Fruit fly (Drosophila melanogaster) whole organism, embryonic: ENCODE measurements around the gene CkIIalpha-i3.

Experiments used
- CG11504 ChIP-seq: fragments of 200-800 bp; sonication (Bioruptor generic); optimal IDR thresholded peaks from 3 replicates; lab custom pipeline; 2019; ENCODE audit warnings: missing biosample characterization, mild to moderate bottlenecking, missing genetic modification characterization, moderate library complexity
- CG12299 ChIP-seq: fragments of 200-800 bp; sonication (Bioruptor generic); optimal IDR thresholded peaks from 2 replicates; lab custom pipeline; 2018; ENCODE audit warnings: missing biosample characterization, mild to moderate bottlenecking, missing genetic modification characterization
- CG33557 ChIP-seq: fragments of 200-800 bp; sonication (Bioruptor generic); optimal IDR thresholded peaks from 2 replicates; lab custom pipeline; 2019; ENCODE audit warnings: missing biosample characterization, mild to moderate bottlenecking, missing genetic modification characterization, moderate library complexity
- CG4424 ChIP-seq: fragments of 200-800 bp; sonication (Bioruptor generic); optimal IDR thresholded peaks from 3 replicates; lab custom pipeline; 2016; ENCODE audit warnings: missing biosample characterization, missing genetic modification characterization
- CG6683 ChIP-seq: fragments of 200-800 bp; sonication (Bioruptor generic); optimal IDR thresholded peaks from 2 replicates; lab custom pipeline; 2017; ENCODE audit warnings: missing biosample characterization, mild to moderate bottlenecking, missing genetic modification characterization, missing genetic modification reagents
- CkIIα-i1 ChIP-seq: fragments of 200-800 bp; sonication (Bioruptor generic); IDR thresholded peaks from 2 replicates; pipeline ENCODE4 v1.3.6; 2022; ENCODE audit warnings: missing biosample characterization, missing genetic modification characterization
- Deaf1 ChIP-seq: fragments of 200-800 bp; optimal IDR thresholded peaks from 3 replicates; lab custom pipeline; 2019; ENCODE audit warnings: missing biosample characterization, mild to moderate bottlenecking, missing genetic modification characterization, moderate library complexity
- Dref ChIP-seq: fragments of 200-800 bp; sonication (Bioruptor generic); IDR thresholded peaks from 2 replicates; pipeline ENCODE4 v1.3.6; 2022; ENCODE audit warnings: missing biosample characterization, missing genetic modification characterization
- H2.0 ChIP-seq: fragments of 200-800 bp; sonication (Bioruptor generic); IDR thresholded peaks from 2 replicates; pipeline ENCODE4 v1.3.6; 2022; ENCODE audit warnings: missing biosample characterization, missing genetic modification characterization
- HHEX ChIP-seq: fragments of 200-800 bp; sonication (Bioruptor generic); optimal IDR thresholded peaks from 3 replicates; lab custom pipeline; 2017; ENCODE audit warnings: missing biosample characterization, mild to moderate bottlenecking, missing genetic modification characterization, missing genetic modification reagents
- Hr39 ChIP-seq: fragments of >200 bp; optimal IDR thresholded peaks from 2 replicates; lab custom pipeline; 2017
- Hr78 ChIP-seq, 2 experiments: fragments of 200-800 bp in 1 of 2; fragments of >200 bp in 1 of 2; sonication (Bioruptor generic) in 1 of 2; optimal IDR thresholded peaks; 2 replicates each; lab custom pipeline; 2017 to 2019; ENCODE audit warnings: missing biosample characterization in 2 of 2, missing genetic modification characterization in 2 of 2, mild to moderate bottlenecking in 1 of 2, moderate library complexity in 1 of 2
- Nf-YB ChIP-seq: fragments of 200-800 bp; sonication (Bioruptor generic); optimal IDR thresholded peaks from 3 replicates; lab custom pipeline; 2019; ENCODE audit warnings: missing biosample characterization, mild to moderate bottlenecking, missing genetic modification characterization, moderate library complexity
- Opbp ChIP-seq: fragments of 200-800 bp; sonication (Bioruptor generic); IDR thresholded peaks from 3 replicates; pipeline ENCODE4 v1.3.6; 2022; ENCODE audit warnings: missing biosample characterization, missing genetic modification characterization; ENCODE audit not compliant: partially characterized antibody
- Poxn ChIP-seq: fragments of 200-800 bp; sonication (Bioruptor generic); IDR thresholded peaks from 2 replicates; pipeline ENCODE4 v1.3.6; 2022; ENCODE audit warnings: missing biosample characterization, missing genetic modification characterization
- Scr ChIP-seq: fragments of 200-800 bp; sonication (Bioruptor generic); IDR thresholded peaks from 2 replicates; pipeline ENCODE4 v1.3.6; 2022; ENCODE audit warnings: missing biosample characterization, missing genetic modification characterization; ENCODE audit not compliant: partially characterized antibody
- Sin3A ChIP-seq: fragments of >200 bp; optimal IDR thresholded peaks from 2 replicates; lab custom pipeline; 2018
- Tbp ChIP-seq: fragments of >200 bp; optimal IDR thresholded peaks from 2 replicates; lab custom pipeline; 2018; ENCODE audit warnings: missing biosample characterization, missing genetic modification characterization
- Trl ChIP-seq, 3 experiments: fragments of >200 bp in 2 of 3; fragments of 200-800 bp in 1 of 3; sonication (Bioruptor generic) in 1 of 3; optimal IDR thresholded peaks; 2 replicates in 1 of 3; 3 replicates in 2 of 3; lab custom pipeline; 2016 to 2017; ENCODE audit warnings: missing biosample characterization in 1 of 3, missing genetic modification characterization in 1 of 3
- amos ChIP-seq: fragments of 200-800 bp; sonication (Bioruptor generic); IDR thresholded peaks from 2 replicates; pipeline ENCODE4 v1.3.6; 2022; ENCODE audit warnings: missing biosample characterization, missing genetic modification characterization; ENCODE audit not compliant: partially characterized antibody
- ara ChIP-seq: fragments of 200-800 bp; sonication (Bioruptor generic); IDR thresholded peaks from 2 replicates; pipeline ENCODE4 v1.3.6; 2022; ENCODE audit warnings: missing biosample characterization, missing genetic modification characterization
- btn ChIP-seq: fragments of 200-800 bp; sonication (Bioruptor generic); optimal IDR thresholded peaks from 2 replicates; lab custom pipeline; 2016; ENCODE audit warnings: missing biosample characterization, missing genetic modification characterization
- ci ChIP-seq: fragments of 200-800 bp; sonication (Bioruptor generic); IDR thresholded peaks from 3 replicates; pipeline ENCODE4 v1.3.6; 2022; ENCODE audit warnings: missing biosample characterization, missing genetic modification characterization
- cwo ChIP-seq: fragments of 200-800 bp; sonication (Bioruptor generic); optimal IDR thresholded peaks from 3 replicates; lab custom pipeline; 2017; ENCODE audit warnings: missing biosample characterization, missing genetic modification characterization, mild to moderate bottlenecking, moderate library complexity, missing genetic modification reagents
- danr ChIP-seq: fragments of 200-800 bp; sonication (Bioruptor generic); IDR thresholded peaks from 2 replicates; pipeline ENCODE4 v1.3.6; 2022; ENCODE audit warnings: missing biosample characterization, missing genetic modification characterization
- dmrt99B ChIP-seq: fragments of 200-800 bp; sonication (Bioruptor generic); optimal IDR thresholded peaks from 2 replicates; lab custom pipeline; 2018; ENCODE audit warnings: missing biosample characterization, mild to moderate bottlenecking, missing genetic modification characterization, moderate library complexity
- emc ChIP-seq: fragments of 200-800 bp; sonication (Bioruptor generic); optimal IDR thresholded peaks from 2 replicates; lab custom pipeline; 2016; ENCODE audit warnings: missing biosample characterization, missing genetic modification characterization
- grau ChIP-seq: fragments of 200-800 bp; optimal IDR thresholded peaks from 3 replicates; lab custom pipeline; 2019; ENCODE audit warnings: missing biosample characterization, mild to moderate bottlenecking, missing genetic modification characterization, moderate library complexity
- gsb ChIP-seq: fragments of 200-800 bp; sonication (Bioruptor generic); IDR thresholded peaks from 2 replicates; pipeline ENCODE4 v1.3.6; 2022; ENCODE audit warnings: missing biosample characterization, missing genetic modification characterization
- h ChIP-seq: fragments of >200 bp; optimal IDR thresholded peaks from 2 replicates; lab custom pipeline; 2017
- nerfin-2 ChIP-seq: fragments of 200-800 bp; sonication (Bioruptor generic); IDR thresholded peaks from 2 replicates; pipeline ENCODE4 v1.3.6; 2022; ENCODE audit warnings: missing biosample characterization, missing genetic modification characterization; ENCODE audit not compliant: partially characterized antibody
- nmo ChIP-seq: fragments of 200-800 bp; sonication (Bioruptor generic); optimal IDR thresholded peaks from 2 replicates; lab custom pipeline; 2018; ENCODE audit warnings: missing biosample characterization, mild to moderate bottlenecking, missing genetic modification characterization, moderate library complexity
- oc ChIP-seq: fragments of 200-800 bp; sonication (Bioruptor generic); optimal IDR thresholded peaks from 2 replicates; lab custom pipeline; 2018; ENCODE audit warnings: missing biosample characterization, mild to moderate bottlenecking, missing genetic modification characterization, moderate library complexity
- pros ChIP-seq: fragments of 200-800 bp; sonication (Bioruptor generic); optimal IDR thresholded peaks from 3 replicates; lab custom pipeline; 2019; ENCODE audit warnings: missing biosample characterization, mild to moderate bottlenecking, missing genetic modification characterization, moderate library complexity
- ranshi ChIP-seq: fragments of 200-800 bp; sonication (Bioruptor generic); IDR thresholded peaks from 2 replicates; pipeline ENCODE4 v1.3.6; 2022; ENCODE audit warnings: missing biosample characterization, missing genetic modification characterization
- sens ChIP-seq: fragments of 200-800 bp; sonication (Bioruptor generic); peaks from one replicate; lab custom pipeline; 2016; ENCODE audit warnings: missing biosample characterization, missing genetic modification characterization
- shn ChIP-seq: fragments of 200-800 bp; sonication (Bioruptor generic); optimal IDR thresholded peaks from 3 replicates; lab custom pipeline; 2016; ENCODE audit warnings: missing biosample characterization, missing genetic modification characterization
- slou ChIP-seq: fragments of 200-800 bp; sonication (Bioruptor generic); optimal IDR thresholded peaks from 3 replicates; lab custom pipeline; 2016; ENCODE audit warnings: missing biosample characterization, missing genetic modification characterization
- sna ChIP-seq: fragments of 200-800 bp; sonication (Bioruptor generic); IDR thresholded peaks from 2 replicates; pipeline ENCODE4 v1.3.6; 2022; ENCODE audit warnings: missing biosample characterization, missing genetic modification characterization; ENCODE audit not compliant: partially characterized antibody
- sqz ChIP-seq: fragments of 200-800 bp; sonication (Bioruptor generic); optimal IDR thresholded peaks from 3 replicates; lab custom pipeline; 2018; ENCODE audit warnings: missing biosample characterization, mild to moderate bottlenecking, missing genetic modification characterization
- sug ChIP-seq: fragments of 200-800 bp; optimal IDR thresholded peaks from 2 replicates; lab custom pipeline; 2019; ENCODE audit warnings: missing biosample characterization, mild to moderate bottlenecking, missing genetic modification characterization, moderate library complexity
- tap ChIP-seq: fragments of 200-800 bp; optimal IDR thresholded peaks from 3 replicates; lab custom pipeline; 2019; ENCODE audit warnings: missing biosample characterization, mild to moderate bottlenecking, missing genetic modification characterization, moderate library complexity
- tna ChIP-seq: fragments of 200-800 bp; sonication (Bioruptor generic); IDR thresholded peaks from 2 replicates; pipeline ENCODE4 v1.3.6; 2022; ENCODE audit warnings: missing biosample characterization, missing genetic modification characterization; ENCODE audit not compliant: partially characterized antibody

CkIIalpha-i3 gene

dm6 chr3L:673324-673723 lies 37.1 kb downstream of the CkIIalpha-i3 start (continued):
- TF ChIP-seq cwo (GFP tag; lab: Kevin White, UChicago) (no peak), pros (GFP tag; lab: Kevin White, UChicago) (peak; percentile 54), sug (tag; lab: Kevin White, UChicago) (no peak), ara (GFP tag; lab: Robert Waterston, UW) (no peak), shn (GFP tag; lab: Kevin White, UChicago) (no peak), CG4424 (no peak), grau (tag; lab: Kevin White, UChicago) (no peak), sqz (no peak), nmo (GFP tag; lab: Kevin White, UChicago) (no peak), sna (GFP tag; lab: Robert Waterston, UW) (peak; percentile 23; the same call in 1 of the 2 replicates), Trl (optimal IDR thresholded peaks at IDR 0.05; lab: Kevin White, UChicago) (peak; percentile 42 to 65), Trl (GFP tag; optimal IDR thresholded peaks at IDR 0.05; lab: Kevin White, UChicago) (no peak), CG11504 (peak; percentile 0), CG6683 (no peak), dmrt99B (tag; lab: Kevin White, UChicago) (no peak), Hr78 (GFP tag; optimal IDR thresholded peaks at IDR 0.05; lab: Kevin White, UChicago) (no peak), Opbp (GFP tag; lab: Robert Waterston, UW) (0 out of 3 replicates have a peak, but pooled peaks have one; percentile 11), btn (GFP tag; lab: Kevin White, UChicago) (no peak), ranshi (GFP tag; lab: Robert Waterston, UW) (no peak), ci (GFP tag; lab: Robert Waterston, UW) (no peak), amos (GFP tag; lab: Robert Waterston, UW) (no peak), Tbp (peak; percentile 46), emc (GFP tag; lab: Kevin White, UChicago) (no peak), nerfin-2 (GFP tag; lab: Robert Waterston, UW) (peak; percentile 52), Scr (0 out of 2 replicates have a peak, but pooled peaks have one; percentile 13), H2.0 (GFP tag; lab: Robert Waterston, UW) (no peak), Poxn (GFP tag; lab: Robert Waterston, UW) (no peak), Nf-YB (GFP tag; lab: Kevin White, UChicago) (peak; percentile 92), Hr39 (lab: Kevin White, UChicago) (no peak), danr (no peak), gsb (no peak), HHEX (no peak), oc (peak; percentile 12), sens (GFP tag; lab: Kevin White, UChicago) (peak; percentile 41), Dref (GFP tag; lab: Robert Waterston, UW) (no peak), tap (tag; lab: Kevin White, UChicago) (no peak), Deaf1 (tag; lab: Kevin White, UChicago) (peak; percentile 94), CkIIα-i1 (GFP tag; lab: Robert Waterston, UW) (no peak), h (no peak), tna (GFP tag; lab: Robert Waterston, UW) (no peak), CG12299 (tag; lab: Kevin White, UChicago) (no peak), CG33557 (no peak), slou (GFP tag; lab: Kevin White, UChicago) (no peak), Sin3A (lab: Kevin White, UChicago) (no peak)
- TF ChIP-seq, all 482 proteins: peak for 20
